Fruit fly (Drosophila melanogaster) whole organism: ENCODE data around the gene mRpL10.

Experiments used
- CG8478 ChIP-seq: fragments of >200 bp; optimal IDR thresholded peaks from 2 replicates; lab custom pipeline; 2018; ENCODE audit warnings: inconsistent platforms
- Dll ChIP-seq: fragments of >200 bp; optimal IDR thresholded peaks from 2 replicates; lab custom pipeline; 2017
- EcR ChIP-seq, 2 experiments: fragments of >200 bp; optimal IDR thresholded peaks; 2 replicates each; lab custom pipeline; 2017; ENCODE audit warnings: missing biosample characterization in 2 of 2, missing genetic modification characterization in 2 of 2, missing genetic modification reagents in 2 of 2
- pan ChIP-seq: fragments of >200 bp; optimal IDR thresholded peaks from 2 replicates; lab custom pipeline; 2017
- psq ChIP-seq: fragments of >200 bp; optimal IDR thresholded peaks from 2 replicates; lab custom pipeline; 2017
- usp ChIP-seq: fragments of >200 bp; optimal IDR thresholded peaks from 2 replicates; lab custom pipeline; 2017; ENCODE audit warnings: missing biosample characterization, missing genetic modification characterization, mixed read lengths

Gene mRpL10

dm6 chr2L:203529-204127 is at the start of gene mRpL10:
mRpL10 (plus strand) TSS chr2L:203779.
- TF ChIP-seq Dll (lab: Kevin White, UChicago) = no peak
- no peak for TF ChIP-seq pan
- TF ChIP-seq psq (lab: Kevin White, UChicago) = no peak
- no peak for TF ChIP-seq usp
- no peak for TF ChIP-seq CG8478
- no peak for TF ChIP-seq EcR (GFP tag; optimal IDR thresholded peaks at IDR 0.05; lab: Kevin White, UChicago)

DNA sequence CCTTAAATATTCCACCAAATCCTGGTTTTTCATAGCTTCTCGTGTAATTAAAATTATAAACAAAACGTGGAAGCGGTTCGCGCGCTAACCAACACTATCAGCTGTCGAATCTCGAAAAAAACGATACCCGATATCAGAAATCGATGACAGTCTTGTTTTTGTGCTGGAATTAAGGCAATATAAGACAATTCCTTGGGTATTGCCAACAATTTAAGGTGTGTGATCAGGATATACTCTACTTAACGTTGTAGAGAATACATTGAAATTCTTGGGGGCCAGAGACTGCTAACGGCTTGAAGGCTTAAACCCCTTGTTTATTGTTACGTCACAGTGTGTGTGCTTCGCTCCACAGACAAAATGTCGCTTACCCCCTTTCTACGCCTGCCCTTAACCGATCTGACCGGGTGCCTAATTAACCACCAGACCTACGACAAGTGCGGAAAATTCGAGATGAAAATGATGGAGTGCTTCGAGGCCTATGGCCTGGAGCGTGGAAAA is 48.3 kb upstream of the mRpL10 start, which contains the start of gene Pus10:
Gene Pus10, minus strand, starts transcription at position 91 of the 498 bp plus-strand sequence.
- TF ChIP-seq psq (lab: Kevin White, UChicago) (no peak), Dll (lab: Kevin White, UChicago) (no peak), pan (no peak), usp (no peak), CG8478 (no peak), EcR (GFP tag; optimal IDR thresholded peaks at IDR 0.05; lab: Kevin White, UChicago) (no peak)

DNA sequence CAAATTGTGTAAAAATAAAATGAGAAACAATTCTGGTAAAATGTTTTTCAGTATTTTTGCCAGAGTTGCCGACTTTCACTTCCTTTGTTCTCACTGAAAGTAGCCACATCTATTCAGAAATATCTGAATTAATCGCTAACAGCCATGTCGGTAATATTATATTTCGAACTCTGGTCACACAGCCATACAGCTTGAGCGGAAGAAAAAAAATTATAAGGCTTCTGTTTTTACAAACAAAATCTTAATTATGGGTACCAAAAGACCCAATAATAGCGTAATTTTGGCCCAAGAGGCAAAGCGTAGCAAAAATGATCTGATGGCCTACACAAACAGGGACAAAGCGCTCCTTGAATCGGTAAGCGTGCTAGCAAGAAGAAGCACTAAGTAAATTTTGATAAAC is 47.6 kb upstream of the mRpL10 start, which contains the start of gene CG3436:
Gene CG3436, plus strand, starts transcription at position 36 of the 400 bp plus-strand sequence.
- TF ChIP-seq usp = no peak
- TF ChIP-seq psq (lab: Kevin White, UChicago) = no peak
- TF ChIP-seq CG8478 = no peak
- no peak for TF ChIP-seq Dll (lab: Kevin White, UChicago)
- no peak for TF ChIP-seq EcR (GFP tag; optimal IDR thresholded peaks at IDR 0.05; lab: Kevin White, UChicago)
- TF ChIP-seq pan = no peak

DNA sequence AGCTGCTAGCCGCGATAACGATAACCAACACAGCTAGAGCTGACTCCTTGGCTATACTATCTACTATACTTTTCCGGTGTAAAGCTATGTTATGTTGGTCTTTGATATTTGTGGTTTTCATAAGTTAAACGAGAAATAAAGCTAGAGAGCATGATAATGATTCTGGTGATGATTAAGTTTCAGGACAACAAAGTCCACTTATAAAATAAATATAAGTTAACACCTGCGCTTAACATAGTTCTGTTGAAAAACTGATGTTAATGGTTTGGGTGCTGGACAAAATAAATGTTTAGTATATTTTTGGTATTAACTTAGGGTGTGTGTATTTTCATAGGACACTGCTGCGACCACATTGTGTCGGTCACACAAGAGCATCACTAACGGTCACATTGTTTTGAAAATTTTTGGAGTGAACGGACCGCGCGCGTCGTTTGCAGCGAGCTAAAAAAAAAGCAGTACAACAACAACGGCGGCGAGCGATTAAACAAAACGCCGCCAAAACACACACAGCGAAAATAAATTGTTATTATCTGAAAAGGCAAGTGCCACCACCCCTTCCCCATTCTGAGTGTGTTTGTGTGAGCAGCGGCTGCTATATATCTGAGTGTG is 44.8 kb upstream of the mRpL10 start, which contains the start of the genes CG33635 and spen:
Gene CG33635, minus strand, starts transcription at position 16 of the 609 bp plus-strand sequence.
Gene spen, plus strand, starts transcription at position 384 of the 609 bp plus-strand sequence.
- no peak for TF ChIP-seq CG8478
- TF ChIP-seq Dll (lab: Kevin White, UChicago) = no peak
- no peak for TF ChIP-seq pan
- no peak for TF ChIP-seq EcR (GFP tag; optimal IDR thresholded peaks at IDR 0.05; lab: Kevin White, UChicago)
- no peak for TF ChIP-seq usp
- TF ChIP-seq psq (lab: Kevin White, UChicago) = no peak

- TF ChIP-seq EcR (GFP tag; optimal IDR thresholded peaks at IDR 0.05; lab: Kevin White, UChicago) (peak in 1 of 2 experiments; percentile 27), usp (no peak), CG8478 (peak; percentile 80)
Observed at dm6 chr2L:160581-161452, 42.8 kb upstream of the mRpL10 start.

DNA sequence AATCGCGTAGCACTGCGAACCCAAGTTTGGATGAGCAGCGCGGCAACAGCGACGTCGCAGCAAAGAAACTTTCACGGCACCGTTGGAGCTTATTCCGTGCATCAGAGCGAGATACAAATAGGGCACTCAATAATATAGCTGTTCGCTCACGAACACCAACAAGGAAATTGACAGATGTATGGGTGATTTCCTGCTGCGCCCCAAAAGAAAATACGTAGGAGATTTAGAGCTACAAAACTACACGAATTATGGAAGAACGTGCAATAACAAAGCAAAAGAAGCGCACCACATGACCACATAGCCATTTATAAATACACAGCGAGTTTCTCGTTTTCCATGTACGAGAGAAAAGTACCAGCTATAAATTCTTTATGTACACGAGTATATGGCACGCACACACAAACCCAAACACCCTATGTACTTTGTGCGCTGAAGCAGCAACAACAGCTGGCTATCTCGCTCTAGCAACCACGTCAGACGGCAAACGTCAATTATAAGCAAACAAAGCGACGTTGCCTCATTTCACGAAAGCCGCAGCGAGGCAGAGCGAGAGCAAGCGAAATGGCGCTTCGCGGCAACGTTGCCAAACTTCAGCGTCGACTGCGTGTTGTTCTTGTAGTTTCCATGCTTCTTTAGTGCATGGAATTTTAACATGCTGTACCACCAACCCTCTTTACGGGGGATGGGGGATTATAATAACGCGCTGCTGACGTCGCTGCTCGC is 42.0 kb upstream of the mRpL10 start:
- TF ChIP-seq CG8478 (peak; percentile 57), psq (lab: Kevin White, UChicago) (no peak)

DNA sequence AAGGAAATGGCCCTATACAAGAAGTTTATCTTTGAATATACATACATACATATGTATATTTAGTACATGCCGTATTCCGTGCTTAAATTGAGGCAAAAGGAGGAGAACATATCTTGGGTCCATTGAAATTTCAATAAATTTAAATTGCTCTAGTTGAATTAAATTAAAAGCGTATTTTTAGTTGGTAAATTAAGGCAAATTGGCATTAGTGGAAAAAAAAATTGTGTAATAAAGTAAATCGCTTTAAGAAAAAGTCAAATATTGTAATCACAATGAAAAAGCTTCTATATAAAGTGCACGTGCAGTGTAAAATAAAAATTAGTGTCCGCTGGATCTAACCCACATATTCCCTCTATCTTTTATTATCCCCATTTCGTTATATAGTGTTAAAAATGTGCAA is 41.4 kb upstream of the mRpL10 start:
- no peak for TF ChIP-seq CG8478
- no peak for TF ChIP-seq psq (lab: Kevin White, UChicago)
- no peak for TF ChIP-seq usp
- TF ChIP-seq Dll (lab: Kevin White, UChicago) = no peak
- no peak for TF ChIP-seq EcR (GFP tag; optimal IDR thresholded peaks at IDR 0.05; lab: Kevin White, UChicago)

DNA sequence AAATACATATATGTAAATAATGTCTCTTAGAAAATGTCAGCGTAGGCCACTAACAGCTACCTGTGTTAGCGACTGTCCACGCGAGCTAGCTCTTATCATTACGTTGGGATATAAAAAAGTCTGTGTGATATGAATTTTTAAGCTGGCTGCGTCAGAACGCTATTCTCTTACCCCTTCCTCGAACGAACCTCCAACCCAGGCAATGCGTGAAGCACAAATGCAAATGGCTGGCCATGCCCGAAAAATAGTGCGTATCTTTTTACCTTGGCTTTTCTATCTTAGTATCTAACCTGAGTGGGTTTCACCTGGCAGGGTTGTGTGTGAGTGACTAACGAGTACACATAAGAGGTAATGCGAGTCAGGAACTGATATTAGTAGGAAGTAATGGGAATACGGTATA is 40.4 kb upstream of the mRpL10 start:
- TF ChIP-seq Dll (lab: Kevin White, UChicago) (no peak), psq (lab: Kevin White, UChicago) (no peak), EcR (GFP tag; optimal IDR thresholded peaks at IDR 0.05; lab: Kevin White, UChicago) (no peak), usp (no peak)

DNA sequence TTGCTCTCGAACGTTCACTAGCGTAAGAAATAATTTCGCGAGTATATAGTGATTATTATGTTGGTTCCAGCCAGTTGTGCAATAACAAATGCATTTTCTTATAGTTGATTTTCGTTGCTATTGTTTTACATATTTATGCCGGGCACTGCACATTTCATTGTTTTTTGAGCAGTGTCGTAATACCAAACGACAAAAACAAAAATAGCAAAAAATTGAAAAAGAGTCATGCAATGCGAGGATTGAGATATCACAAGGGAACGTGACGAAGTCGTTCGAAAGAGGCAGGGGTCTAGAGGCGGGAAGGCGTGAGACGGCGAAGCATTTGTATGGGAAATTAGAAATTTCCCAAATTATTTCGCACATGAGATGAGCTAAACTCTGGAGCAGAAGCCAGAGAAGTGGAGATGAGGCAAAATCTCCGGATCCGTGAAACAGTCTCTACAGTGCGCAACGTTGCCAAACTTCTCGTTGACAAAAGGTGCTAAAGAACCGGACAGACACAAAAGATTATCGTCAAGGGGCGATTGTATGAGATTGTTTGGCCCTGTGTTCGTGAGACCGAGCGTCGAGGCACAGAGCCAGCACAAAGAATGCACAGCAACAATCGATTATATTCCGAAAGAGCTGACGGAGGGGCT is 38.2 kb upstream of the mRpL10 start:
- TF ChIP-seq EcR (GFP tag; optimal IDR thresholded peaks at IDR 0.05; lab: Kevin White, UChicago) = no peak
- TF ChIP-seq psq (lab: Kevin White, UChicago) = no peak
- TF ChIP-seq Dll (lab: Kevin White, UChicago) = no peak
- TF ChIP-seq usp = no peak
- TF ChIP-seq pan = no peak
- TF ChIP-seq CG8478 = no peak

DNA sequence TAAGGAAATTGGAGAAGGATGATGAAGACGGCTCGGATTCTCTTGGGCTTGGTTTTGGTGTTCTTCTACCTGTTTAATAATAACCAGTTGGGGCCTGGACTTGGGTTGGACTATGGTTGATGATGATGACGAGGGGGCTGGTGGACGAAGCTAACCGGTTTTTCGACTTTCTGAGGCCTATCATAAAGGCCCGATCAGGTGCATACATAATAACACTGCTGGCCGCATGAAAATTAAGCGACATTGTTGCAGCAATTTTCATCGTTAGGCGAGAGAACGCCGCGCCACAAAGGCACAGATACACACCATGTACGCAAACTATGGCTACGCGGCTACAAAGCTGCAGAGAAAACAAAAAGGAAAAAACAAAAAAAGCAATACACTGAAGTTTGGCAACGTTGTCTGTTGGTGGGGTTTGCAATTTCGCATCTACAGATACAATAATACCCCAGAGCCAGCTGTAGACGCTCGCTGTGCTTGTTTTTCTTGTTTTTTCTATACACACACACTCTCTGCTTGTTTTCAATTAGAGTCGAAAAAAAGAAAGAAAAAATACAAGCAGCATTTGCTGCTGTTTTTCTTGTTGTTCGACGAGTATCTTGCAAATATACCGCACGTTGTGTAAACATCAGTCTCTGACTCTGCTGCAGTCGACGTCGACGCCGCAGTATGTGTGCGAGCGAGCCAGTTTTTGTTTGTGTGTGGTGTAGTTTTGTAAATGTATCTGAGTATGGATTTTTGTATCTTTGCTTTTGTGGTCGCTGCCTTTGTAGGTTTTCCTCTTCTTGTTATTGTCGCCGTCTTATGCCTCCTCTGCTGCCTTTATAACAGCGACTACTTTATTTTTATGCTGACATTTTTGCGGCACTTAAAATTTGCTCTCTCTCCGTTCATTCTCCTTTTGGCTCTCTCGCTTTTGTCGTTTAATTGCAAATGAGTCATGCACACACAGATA is 37.2 kb upstream of the mRpL10 start:
- TF ChIP-seq usp (no peak), pan (no peak), EcR (GFP tag; optimal IDR thresholded peaks at IDR 0.05; lab: Kevin White, UChicago) (no peak), psq (lab: Kevin White, UChicago) (no peak), CG8478 (no peak)
